Worm (Caenorhabditis elegans) whole organism, dauer: ENCODE results near the gene C49C3.9.
"Not testable (repeated sequence)": the region's sequence is repeated elsewhere in the genome, so short reads cannot be mapped to it uniquely, and the experiment has no call there.

ENCODE experiments used
- unc-62 ChIP-seq: sonication (generic microtip); optimal IDR thresholded peaks from 2 replicates; lab custom pipeline; 2017; ENCODE audit warnings: missing biosample characterization, missing genetic modification reagents, missing genetic modification characterization

Gene C49C3.9

DNA sequence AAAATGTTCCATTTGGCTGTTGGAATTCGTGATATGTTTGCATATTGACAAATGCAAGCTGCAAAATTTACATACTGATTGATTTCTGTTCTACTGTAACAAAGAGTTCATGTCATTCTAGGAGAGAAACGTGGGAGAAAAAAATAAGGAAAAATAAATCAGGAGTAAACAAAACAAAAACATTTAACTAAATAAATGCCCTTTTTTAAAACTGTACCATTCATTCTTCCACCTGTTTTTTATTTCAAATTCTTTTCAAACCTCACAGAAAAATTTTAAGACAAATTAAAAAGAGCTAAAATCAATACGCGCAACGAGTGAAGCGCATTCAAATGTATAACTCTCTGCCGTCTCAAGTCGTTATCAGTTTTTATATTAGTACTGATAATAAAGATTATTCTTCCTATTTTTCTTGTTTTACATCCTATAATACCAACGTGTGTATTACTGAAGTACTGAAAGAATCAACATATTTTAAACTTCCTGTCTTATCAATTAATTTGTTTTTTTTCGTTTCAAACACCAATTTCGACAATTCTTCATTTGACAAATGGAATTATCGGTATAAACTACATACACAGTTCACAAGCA, 3.1 kb downstream of the C49C3.9 start, which contains the start of gene C49C3.10:
Gene C49C3.10 (minus strand): TSS at position 51 of the 591 bp plus-strand sequence.
- TF ChIP-seq unc-62 (GFP tag; lab: Kevin White, UChicago): no peak

DNA sequence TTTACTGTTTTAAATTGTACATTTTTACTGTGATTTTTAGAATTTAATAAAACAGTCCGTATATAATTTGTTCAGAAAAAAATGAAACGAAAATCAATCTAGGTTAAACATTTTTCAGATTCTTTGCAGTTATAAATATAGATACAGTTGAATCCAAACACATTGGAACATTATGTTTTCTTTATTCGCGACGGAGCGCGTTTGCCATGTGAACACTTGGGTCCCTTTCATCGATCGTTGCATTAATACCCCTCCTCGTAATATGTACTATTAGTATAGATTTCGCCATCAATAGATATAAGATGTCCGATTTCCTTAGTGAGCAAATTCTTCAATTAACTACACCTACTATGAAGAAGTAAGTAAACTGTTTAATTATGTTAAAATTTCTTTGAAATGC, 7.1 kb downstream of the C49C3.9 start, which contains the start of gene C49C3.8:
Gene C49C3.8 (plus strand): TSS at position 173 of the 400 bp plus-strand sequence.
- no peak for TF ChIP-seq unc-62 (GFP tag; lab: Kevin White, UChicago)

- no peak for TF ChIP-seq unc-62 (GFP tag; lab: Kevin White, UChicago)
These were observed 8.4 kb downstream of the C49C3.9 start, which contains the start of gene C49C3.15 for ce11 chrIV:17333542-17334281. TSS of gene C49C3.15 (plus strand) at chrIV:17334231.

ce11 chrIV:17332261-17332660, 9.9 kb downstream of the C49C3.9 start, which contains the start of gene C49C3.7:
TSS of gene C49C3.7 (plus strand) at chrIV:17332561.
- TF ChIP-seq unc-62 (GFP tag; lab: Kevin White, UChicago): no peak

ce11 chrIV:17331100-17331577, 11.0 kb downstream of the C49C3.9 start, which contains the start of gene C49C3.6:
TSS of gene C49C3.6 (plus strand) at chrIV:17331527.
- TF ChIP-seq unc-62 (GFP tag; lab: Kevin White, UChicago): no peak

ce11 chrIV:17328834-17329233, 13.3 kb downstream of the C49C3.9 start, which contains the start of gene ceh-88:
TSS of gene ceh-88 (plus strand) at chrIV:17329188.
- no peak for TF ChIP-seq unc-62 (GFP tag; lab: Kevin White, UChicago)

DNA sequence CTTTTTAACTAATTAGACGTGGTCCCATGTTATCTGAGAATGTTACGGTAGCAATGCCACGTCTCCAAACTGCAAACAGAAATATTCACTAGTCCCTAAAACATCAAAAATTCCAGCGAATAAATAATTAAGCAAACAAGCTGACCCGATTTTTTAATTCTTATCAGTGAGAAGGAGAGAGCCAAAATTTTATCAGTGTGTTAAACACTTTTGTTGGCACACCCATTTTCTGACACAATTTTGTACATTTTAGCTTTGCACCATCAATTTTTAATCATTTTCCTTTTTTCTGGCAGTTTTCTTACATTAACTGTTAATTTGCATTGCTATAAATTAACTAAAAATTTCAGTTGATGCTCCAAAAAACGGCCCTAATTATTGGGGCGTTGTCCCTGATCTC, 21.7 kb downstream of the C49C3.9 start, which contains the start of gene C49C3.4:
Gene C49C3.4 (plus strand): TSS at position 351 of the 400 bp plus-strand sequence.
- TF ChIP-seq unc-62 (GFP tag; lab: Kevin White, UChicago): no peak

DNA sequence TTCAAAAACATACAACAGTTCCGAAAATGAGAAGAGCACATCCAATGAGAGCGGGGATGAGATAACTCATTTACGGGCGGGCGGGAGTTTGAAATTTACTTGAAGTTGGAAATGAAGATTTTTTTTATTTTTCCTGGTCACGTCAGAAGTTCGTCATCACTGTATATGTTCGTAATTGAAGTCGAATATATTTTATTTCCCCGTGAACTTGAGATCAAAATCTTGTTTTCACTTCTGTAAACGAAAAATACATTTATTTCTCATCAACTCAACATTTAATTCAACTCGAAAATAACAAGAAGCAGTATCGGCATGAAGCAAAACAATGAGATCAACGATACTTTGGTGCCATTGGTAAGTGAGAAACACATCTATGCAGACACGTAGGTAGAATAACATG, 25.7 kb downstream of the C49C3.9 start, which contains the start of gene C49C3.20:
Gene C49C3.20 (minus strand): TSS at position 101 of the 400 bp plus-strand sequence.
- no peak for TF ChIP-seq unc-62 (GFP tag; lab: Kevin White, UChicago)

DNA sequence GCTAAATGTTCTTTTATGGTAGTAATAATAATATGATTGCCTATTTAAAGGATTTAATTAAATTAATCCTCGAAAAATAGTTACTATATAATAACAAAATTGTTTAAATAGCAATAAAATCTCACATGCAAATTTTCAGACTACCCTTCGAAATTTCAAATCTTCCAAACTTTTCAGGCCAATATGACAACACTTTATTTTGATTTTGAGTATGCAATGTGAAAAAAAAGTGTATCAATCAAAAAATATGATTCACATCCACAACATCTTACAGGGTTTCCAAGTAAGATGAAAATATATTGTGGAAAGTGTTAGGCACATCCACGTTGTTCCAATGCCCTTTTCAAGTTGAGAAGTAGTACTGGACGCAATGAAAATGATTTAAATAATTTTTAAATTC, 30.3 kb downstream of the C49C3.9 start, which contains the start of gene snf-9:
Gene snf-9 (plus strand): TSS at position 301 of the 400 bp plus-strand sequence.
- TF ChIP-seq unc-62 (GFP tag; lab: Kevin White, UChicago): no peak

ce11 chrIV:17308211-17308610, 33.9 kb downstream of the C49C3.9 start, which contains the start of gene T28F3.9:
TSS of gene T28F3.9 (plus strand) at chrIV:17308511.
- TF ChIP-seq unc-62 (GFP tag; lab: Kevin White, UChicago): no peak

DNA sequence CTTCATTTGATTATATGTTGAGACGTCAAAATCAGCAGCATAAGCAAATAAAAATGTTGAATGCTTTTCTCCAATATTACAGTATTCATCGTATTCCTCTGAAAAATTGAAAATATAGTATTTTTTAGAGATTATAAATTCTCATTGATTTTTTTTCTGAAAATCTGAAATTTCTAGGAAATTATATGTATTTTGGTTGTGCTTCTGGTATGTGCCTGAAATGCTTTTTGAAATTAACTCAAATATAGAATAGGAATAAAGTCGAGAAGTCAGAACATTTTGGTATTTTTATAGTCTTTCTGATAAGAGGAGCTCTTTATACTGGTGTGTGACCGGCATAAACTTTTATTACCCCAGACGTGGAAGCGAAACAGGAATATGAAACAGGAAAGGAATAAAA, 34.9 kb downstream of the C49C3.9 start, which contains the start of gene T28F3.8:
Gene T28F3.8 (minus strand): TSS at position 101 of the 400 bp plus-strand sequence.
- TF ChIP-seq unc-62 (GFP tag; lab: Kevin White, UChicago): not testable (repeated sequence)

ce11 chrIV:17301933-17302332, 40.2 kb downstream of the C49C3.9 start, which contains the start of gene ifta-2:
TSS of gene ifta-2 (minus strand) at chrIV:17302033.
- TF ChIP-seq unc-62 (GFP tag; lab: Kevin White, UChicago): no peak

DNA sequence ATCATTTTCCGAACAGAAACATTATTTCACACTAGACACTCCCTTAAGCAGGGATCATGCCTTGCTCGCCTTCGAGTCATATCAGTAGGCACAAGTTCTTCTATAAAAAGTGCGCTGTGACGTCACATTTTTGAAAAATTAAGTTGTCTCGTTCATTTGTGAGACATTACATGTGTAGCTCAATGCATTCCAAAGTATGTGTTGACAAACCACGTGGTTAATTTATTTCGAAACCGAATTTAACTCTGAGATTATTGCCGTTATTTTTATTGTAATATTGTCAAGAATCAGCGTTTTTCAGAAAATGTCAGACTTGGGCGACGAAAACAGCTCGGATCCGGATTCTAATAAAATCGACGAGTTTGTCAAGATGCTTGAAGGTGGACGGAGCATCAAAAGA, 47.6 kb downstream of the C49C3.9 start, which contains the start of gene T28F3.5:
Gene T28F3.5 (plus strand): TSS at position 301 of the 400 bp plus-strand sequence.
- no peak for TF ChIP-seq unc-62 (GFP tag; lab: Kevin White, UChicago)

ce11 chrIV:17293679-17294078, 48.4 kb downstream of the C49C3.9 start:
- no peak for TF ChIP-seq unc-62 (GFP tag; lab: Kevin White, UChicago)

DNA sequence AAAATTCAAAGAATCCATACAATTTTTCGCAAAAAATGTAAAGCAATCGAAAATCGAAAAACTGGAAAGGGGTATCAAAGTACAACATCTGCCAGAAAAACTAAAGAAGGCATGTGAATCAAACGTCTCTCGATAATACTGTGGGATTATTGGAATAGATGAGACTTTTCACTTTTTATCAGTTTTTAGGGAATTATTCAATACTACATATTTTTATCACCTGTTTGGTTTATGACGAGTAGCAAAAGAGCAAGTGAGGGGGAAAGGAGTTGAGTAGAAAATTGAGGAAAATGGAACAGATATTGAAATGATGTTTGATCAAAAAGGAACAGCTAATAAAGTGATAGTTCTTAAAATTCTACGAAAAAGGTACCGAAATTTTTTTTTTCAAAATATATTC, 49.0 kb downstream of the C49C3.9 start:
- TF ChIP-seq unc-62 (GFP tag; lab: Kevin White, UChicago): no peak
